Worm (Caenorhabditis elegans) whole organism, mixed stage, embryonic: ENCODE results near the gene lips-12.

ENCODE experiments used
- M03D4.4 ChIP-seq: sonication (generic microtip); optimal IDR thresholded peaks from 2 replicates; lab custom pipeline; 2017; ENCODE audit warnings: mild to moderate bottlenecking, missing genetic modification characterization, missing compliant biosample characterization
- bed-3 ChIP-seq: fragments of 200-800 bp; sonication (Bioruptor generic); optimal IDR thresholded peaks from 3 replicates; lab custom pipeline; 2018; ENCODE audit warnings: mild to moderate bottlenecking, missing genetic modification characterization, moderate library complexity, missing compliant biosample characterization
- blmp-1 ChIP-seq: fragments of 150-350 bp; optimal IDR thresholded peaks from 2 replicates; lab custom pipeline; 2014; ENCODE audit warnings: missing biosample characterization, missing genetic modification characterization
- ceh-39 ChIP-seq: fragments of 150-350 bp; optimal IDR thresholded peaks from 2 replicates; lab custom pipeline; 2014; ENCODE audit warnings: missing biosample characterization, missing genetic modification characterization
- ceh-43 ChIP-seq: fragments of 200-800 bp; sonication (Bioruptor generic); optimal IDR thresholded peaks from 2 replicates; lab custom pipeline; 2018; ENCODE audit warnings: mild to moderate bottlenecking, missing genetic modification characterization, moderate library complexity, missing compliant biosample characterization
- ceh-83 ChIP-seq: fragments of 200-800 bp; sonication (Bioruptor generic); optimal IDR thresholded peaks from 2 replicates; lab custom pipeline; 2018; ENCODE audit warnings: mild to moderate bottlenecking, missing genetic modification characterization, missing compliant biosample characterization
- ces-1 ChIP-seq: fragments of 150-350 bp; optimal IDR thresholded peaks from 2 replicates; lab custom pipeline; 2014; ENCODE audit warnings: missing biosample characterization, missing genetic modification reagents, missing genetic modification characterization
- elt-1 ChIP-seq: sonication (generic microtip); optimal IDR thresholded peaks from 2 replicates; lab custom pipeline; 2017; ENCODE audit warnings: missing genetic modification characterization, mild to moderate bottlenecking, missing compliant biosample characterization, antibody characterized with exemption, moderate library complexity, borderline replicate concordance; ENCODE audit not compliant: insufficient read depth
- elt-3 ChIP-seq: fragments of 150-350 bp; optimal IDR thresholded peaks from 2 replicates; lab custom pipeline; 2014; ENCODE audit warnings: missing biosample characterization, missing genetic modification characterization
- flh-1 ChIP-seq: fragments of 200-800 bp; sonication (Bioruptor generic); optimal IDR thresholded peaks from 2 replicates; lab custom pipeline; 2018; ENCODE audit warnings: mild to moderate bottlenecking, missing genetic modification characterization, moderate library complexity, missing compliant biosample characterization
- ham-2 ChIP-seq: fragments of 200-800 bp; sonication (Bioruptor generic); optimal IDR thresholded peaks from 2 replicates; lab custom pipeline; 2018; ENCODE audit warnings: mild to moderate bottlenecking, missing genetic modification characterization, missing compliant biosample characterization
- hlh-1 ChIP-seq: fragments of 150-350 bp; optimal IDR thresholded peaks from 2 replicates; lab custom pipeline; 2014; ENCODE audit warnings: missing biosample characterization, missing genetic modification reagents, missing genetic modification characterization
- lin-13 ChIP-seq: fragments of 150-350 bp; optimal IDR thresholded peaks from 2 replicates; lab custom pipeline; 2014; ENCODE audit warnings: missing biosample characterization, missing genetic modification characterization
- lsy-2 ChIP-seq: fragments of 150-350 bp; optimal IDR thresholded peaks from 2 replicates; lab custom pipeline; 2014; ENCODE audit warnings: missing biosample characterization, missing genetic modification characterization
- mab-5 ChIP-seq: fragments of 150-350 bp; optimal IDR thresholded peaks from 2 replicates; lab custom pipeline; 2014; ENCODE audit warnings: missing biosample characterization, missing genetic modification characterization
- mep-1 ChIP-seq: fragments of 150-350 bp; optimal IDR thresholded peaks from 2 replicates; lab custom pipeline; 2017; ENCODE audit warnings: missing biosample characterization, missing genetic modification reagents, missing genetic modification characterization, inconsistent platforms
- nhr-12 ChIP-seq: fragments of 150-350 bp; optimal IDR thresholded peaks from 2 replicates; lab custom pipeline; 2014; ENCODE audit warnings: missing biosample characterization, missing genetic modification characterization
- nhr-2 ChIP-seq: fragments of 150-350 bp; optimal IDR thresholded peaks from 2 replicates; lab custom pipeline; 2014; ENCODE audit warnings: missing biosample characterization, missing genetic modification characterization
- nhr-237 ChIP-seq: fragments of 150-350 bp; optimal IDR thresholded peaks from 2 replicates; lab custom pipeline; 2014; ENCODE audit warnings: missing biosample characterization, missing genetic modification characterization
- nhr-28 ChIP-seq: fragments of 150-350 bp; optimal IDR thresholded peaks from 2 replicates; lab custom pipeline; 2014; ENCODE audit warnings: missing biosample characterization, missing genetic modification characterization
- nhr-76 ChIP-seq: sonication (generic microtip); optimal IDR thresholded peaks from 2 replicates; lab custom pipeline; 2017; ENCODE audit warnings: missing biosample characterization, missing genetic modification characterization
- pha-4 ChIP-seq: fragments of 150-350 bp; optimal IDR thresholded peaks from 2 replicates; lab custom pipeline; 2018; ENCODE audit warnings: missing biosample characterization, missing genetic modification reagents, missing genetic modification characterization
- sem-2 ChIP-seq: fragments of 200-800 bp; sonication (Bioruptor generic); optimal IDR thresholded peaks from 2 replicates; lab custom pipeline; 2018; ENCODE audit warnings: mild to moderate bottlenecking, missing genetic modification characterization, missing compliant biosample characterization
- snpc-4 ChIP-seq: fragments of 150-350 bp; optimal IDR thresholded peaks from 2 replicates; lab custom pipeline; 2014; ENCODE audit warnings: missing biosample characterization, missing genetic modification characterization
- sptf-1 ChIP-seq: sonication (generic microtip); optimal IDR thresholded peaks from 2 replicates; lab custom pipeline; 2017; ENCODE audit warnings: mild to moderate bottlenecking, missing genetic modification characterization, moderate library complexity, missing compliant biosample characterization
- tbx-8 ChIP-seq: fragments of 200-800 bp; sonication (Bioruptor generic); optimal IDR thresholded peaks from 2 replicates; lab custom pipeline; 2018; ENCODE audit warnings: mild to moderate bottlenecking, missing genetic modification characterization, moderate library complexity, missing compliant biosample characterization
- unc-62 ChIP-seq: fragments of 150-350 bp; optimal IDR thresholded peaks from 2 replicates; lab custom pipeline; 2014; ENCODE audit warnings: missing biosample characterization, missing genetic modification reagents, missing genetic modification characterization
- zip-8 ChIP-seq: fragments of 150-350 bp; optimal IDR thresholded peaks from 2 replicates; lab custom pipeline; 2014; ENCODE audit warnings: missing biosample characterization, missing genetic modification characterization
- ztf-11 ChIP-seq: fragments of 150-350 bp; optimal IDR thresholded peaks from 2 replicates; lab custom pipeline; 2014; ENCODE audit warnings: missing biosample characterization, missing genetic modification characterization

Gene lips-12

ce11 chrII:1102209-1102608, 11.8 kb downstream of the lips-12 start:
- no peak for TF ChIP-seq ztf-11
- TF ChIP-seq ceh-39 (tag; lab: Kevin White, UChicago) = no peak
- no peak for TF ChIP-seq nhr-76 (tag; lab: Kevin White, UChicago)
- TF ChIP-seq pha-4 = no peak
- no peak for TF ChIP-seq zip-8 (tag; lab: Kevin White, UChicago)
- TF ChIP-seq ces-1 (GFP tag; lab: Kevin White, UChicago) = no peak
- no peak for TF ChIP-seq blmp-1 (tag; lab: Kevin White, UChicago)
- TF ChIP-seq sem-2 (GFP tag; lab: Kevin White, UChicago) = no peak
- no peak for TF ChIP-seq unc-62 (GFP tag; lab: Kevin White, UChicago)
- no peak for TF ChIP-seq ham-2
- TF ChIP-seq hlh-1 = no peak
- no peak for TF ChIP-seq mep-1 (tag; lab: Kevin White, UChicago)
- TF ChIP-seq flh-1 (GFP tag; lab: Kevin White, UChicago) = no peak
- TF ChIP-seq elt-1 (tag; lab: Kevin White, UChicago) = no peak
- TF ChIP-seq nhr-12 (tag; lab: Kevin White, UChicago) = no peak
- TF ChIP-seq nhr-28 = no peak
- no peak for TF ChIP-seq tbx-8 (GFP tag; lab: Kevin White, UChicago)
- TF ChIP-seq snpc-4 (tag; lab: Kevin White, UChicago) = no peak

ce11 chrII:1101413-1101812, 12.6 kb downstream of the lips-12 start:
- TF ChIP-seq ces-1 (GFP tag; lab: Kevin White, UChicago) = no peak
- no peak for TF ChIP-seq nhr-237 (tag; lab: Kevin White, UChicago)
- TF ChIP-seq tbx-8 (GFP tag; lab: Kevin White, UChicago) = no peak
- no peak for TF ChIP-seq unc-62 (GFP tag; lab: Kevin White, UChicago)
- TF ChIP-seq ceh-43 (GFP tag; lab: Kevin White, UChicago) = no peak
- TF ChIP-seq bed-3 (GFP tag; lab: Kevin White, UChicago) = no peak
- no peak for TF ChIP-seq lin-13
- no peak for TF ChIP-seq flh-1 (GFP tag; lab: Kevin White, UChicago)
- no peak for TF ChIP-seq ztf-11

DNA sequence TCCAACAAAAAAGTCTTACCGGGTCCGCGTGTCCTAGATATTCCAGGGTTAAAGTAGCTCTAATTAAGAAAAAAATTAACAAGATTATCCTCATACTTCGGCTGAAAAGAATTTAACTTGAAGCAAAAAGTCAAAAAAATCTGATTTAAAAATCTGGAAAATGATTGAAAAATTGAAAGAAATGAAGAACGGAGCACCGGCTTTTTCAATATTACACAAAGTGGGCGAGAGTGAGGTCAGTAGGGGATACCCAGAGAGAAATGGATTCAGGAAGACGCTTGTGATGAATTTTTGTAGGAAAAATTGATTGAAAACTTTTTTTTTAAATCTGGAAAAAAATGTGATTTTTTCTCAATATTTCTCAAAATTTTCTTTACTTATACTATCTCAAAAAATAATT, 13.3 kb downstream of the lips-12 start, which contains the start of gene pho-14:
Gene pho-14 (minus strand): TSS at position 101 of the 400 bp plus-strand sequence.
- TF ChIP-seq zip-8 (tag; lab: Kevin White, UChicago) = no peak
- TF ChIP-seq ceh-39 (tag; lab: Kevin White, UChicago) = no peak
- TF ChIP-seq snpc-4 (tag; lab: Kevin White, UChicago) = no peak
- no peak for TF ChIP-seq nhr-12 (tag; lab: Kevin White, UChicago)
- no peak for TF ChIP-seq sptf-1 (tag; lab: Kevin White, UChicago)
- TF ChIP-seq mab-5 (tag; lab: Kevin White, UChicago) = no peak

DNA sequence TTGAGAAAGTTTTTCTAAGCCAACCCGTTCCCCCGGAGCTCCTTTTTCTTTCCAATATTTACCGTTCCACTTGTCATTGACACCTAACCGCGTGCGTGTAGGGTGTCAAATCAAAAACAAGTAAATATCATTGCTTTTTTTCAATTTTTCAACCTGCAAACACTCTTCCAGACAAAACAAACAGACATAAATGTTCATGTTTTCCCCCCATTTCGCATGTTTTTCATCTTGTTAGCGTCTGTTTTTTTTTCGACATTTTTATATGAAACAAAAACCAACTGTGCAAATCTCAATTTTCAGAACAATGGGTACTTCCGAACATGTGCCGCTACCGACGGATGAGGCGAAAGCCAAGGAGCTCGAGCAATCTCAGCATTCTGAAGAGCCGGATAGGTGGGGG, 22.3 kb downstream of the lips-12 start, which contains the start of gene snf-3:
Gene snf-3 (plus strand): TSS at position 301 of the 400 bp plus-strand sequence.
- TF ChIP-seq hlh-1 (no peak), lsy-2 (tag; lab: Kevin White, UChicago) (no peak)

- TF ChIP-seq snpc-4 (tag; lab: Kevin White, UChicago) = no peak
- TF ChIP-seq elt-3 (tag; lab: Kevin White, UChicago) = no peak
- no peak for TF ChIP-seq ceh-83 (GFP tag; lab: Kevin White, UChicago)
- no peak for TF ChIP-seq ham-2
- no peak for TF ChIP-seq pha-4
- TF ChIP-seq blmp-1 (tag; lab: Kevin White, UChicago) = no peak
- TF ChIP-seq nhr-76 (tag; lab: Kevin White, UChicago) = no peak
- no peak for TF ChIP-seq ces-1 (GFP tag; lab: Kevin White, UChicago)
- no peak for TF ChIP-seq ceh-43 (GFP tag; lab: Kevin White, UChicago)
- no peak for TF ChIP-seq unc-62 (GFP tag; lab: Kevin White, UChicago)
- no peak for TF ChIP-seq ceh-39 (tag; lab: Kevin White, UChicago)
- no peak for TF ChIP-seq bed-3 (GFP tag; lab: Kevin White, UChicago)
- no peak for TF ChIP-seq mab-5 (tag; lab: Kevin White, UChicago)
- TF ChIP-seq lsy-2 (tag; lab: Kevin White, UChicago) = no peak
- no peak for TF ChIP-seq M03D4.4 (tag; lab: Kevin White, UChicago)
- TF ChIP-seq nhr-12 (tag; lab: Kevin White, UChicago) = no peak
- no peak for TF ChIP-seq nhr-2 (tag; lab: Kevin White, UChicago)
Observed at ce11 chrII:1090743-1091142, 23.3 kb downstream of the lips-12 start.
